Worm (Caenorhabditis elegans): ENCODE results near the gene T01G1.2.

DNA sequence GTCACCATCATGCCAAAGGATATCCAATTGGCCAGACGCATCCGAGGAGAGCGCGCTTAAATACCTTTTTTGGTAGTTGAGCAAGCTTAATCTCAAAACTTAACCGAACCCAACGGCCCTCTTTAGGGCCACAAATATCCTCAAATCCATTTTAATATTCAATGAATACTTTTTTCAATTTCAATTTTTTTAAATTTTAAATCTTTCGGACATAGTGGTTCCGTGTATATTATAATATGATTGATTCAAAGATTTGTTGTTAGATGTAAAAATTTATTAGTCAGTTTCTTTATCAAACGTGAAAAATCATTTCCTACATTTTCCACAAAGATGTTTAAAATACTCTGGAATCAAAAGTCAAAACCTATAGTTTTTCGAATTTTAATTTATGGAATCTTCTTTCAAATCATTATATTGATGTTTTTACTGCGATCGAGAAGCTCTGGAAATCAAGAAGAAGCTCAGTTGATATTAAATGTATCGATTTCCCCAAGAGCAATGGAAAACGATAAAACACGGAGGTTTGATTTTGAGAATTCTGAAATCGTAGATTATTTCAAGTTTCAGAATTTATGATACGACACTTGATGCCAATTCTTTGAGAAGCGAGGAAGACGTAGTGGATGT lies 27.2 kb upstream of the T01G1.2 start, which contains the start of gene B0035.21:
- TF ChIP-seq elt-1 (tag; optimal IDR thresholded peaks at IDR 0.05), result no peak
- no peak for TF ChIP-seq ceh-16 (tag; optimal IDR thresholded peaks at IDR 0.05)
- no peak for TF ChIP-seq fkh-10 (GFP tag; optimal IDR thresholded peaks at IDR 0.05)
- no peak for TF ChIP-seq daf-12 (tag; optimal IDR thresholded peaks at IDR 0.05)
- TF ChIP-seq nhr-237 (tag; optimal IDR thresholded peaks at IDR 0.05), result no peak
- TF ChIP-seq jun-1 (tag; optimal IDR thresholded peaks at IDR 0.05), result no peak
- TF ChIP-seq fos-1 (tag; optimal IDR thresholded peaks at IDR 0.05), result no peak
- TF ChIP-seq nhr-77 (tag; optimal IDR thresholded peaks at IDR 0.05), result no peak
- no peak for TF ChIP-seq aly-2 (tag; optimal IDR thresholded peaks at IDR 0.05)
- no peak for TF ChIP-seq mml-1 (tag; optimal IDR thresholded peaks at IDR 0.05)
- no peak for TF ChIP-seq ceh-82 (tag; optimal IDR thresholded peaks at IDR 0.05)
